Worm (Caenorhabditis elegans) whole organism, L3 larva: ENCODE results near the gene nasp-2.

Source experiments
- ama-1 ChIP-seq: fragments of 150-350 bp; optimal IDR thresholded peaks from 2 replicates; lab custom pipeline; 2018
- daf-12 ChIP-seq: fragments of 150-350 bp; optimal IDR thresholded peaks from 2 replicates; lab custom pipeline; 2014; ENCODE audit warnings: missing biosample characterization, missing genetic modification reagents, missing genetic modification characterization
- sea-2 ChIP-seq: fragments of 150-350 bp; sonication (generic microtip); optimal IDR thresholded peaks from 4 replicates; lab custom pipeline; 2014; ENCODE audit warnings: missing biosample characterization, missing genetic modification reagents, missing genetic modification characterization
- snpc-4 ChIP-seq: fragments of 150-350 bp; optimal IDR thresholded peaks from 2 replicates; lab custom pipeline; 2014; ENCODE audit warnings: missing biosample characterization, missing genetic modification characterization
- ztf-11 ChIP-seq: fragments of 150-350 bp; optimal IDR thresholded peaks from 2 replicates; lab custom pipeline; 2014; ENCODE audit warnings: missing biosample characterization, missing genetic modification characterization

DNA sequence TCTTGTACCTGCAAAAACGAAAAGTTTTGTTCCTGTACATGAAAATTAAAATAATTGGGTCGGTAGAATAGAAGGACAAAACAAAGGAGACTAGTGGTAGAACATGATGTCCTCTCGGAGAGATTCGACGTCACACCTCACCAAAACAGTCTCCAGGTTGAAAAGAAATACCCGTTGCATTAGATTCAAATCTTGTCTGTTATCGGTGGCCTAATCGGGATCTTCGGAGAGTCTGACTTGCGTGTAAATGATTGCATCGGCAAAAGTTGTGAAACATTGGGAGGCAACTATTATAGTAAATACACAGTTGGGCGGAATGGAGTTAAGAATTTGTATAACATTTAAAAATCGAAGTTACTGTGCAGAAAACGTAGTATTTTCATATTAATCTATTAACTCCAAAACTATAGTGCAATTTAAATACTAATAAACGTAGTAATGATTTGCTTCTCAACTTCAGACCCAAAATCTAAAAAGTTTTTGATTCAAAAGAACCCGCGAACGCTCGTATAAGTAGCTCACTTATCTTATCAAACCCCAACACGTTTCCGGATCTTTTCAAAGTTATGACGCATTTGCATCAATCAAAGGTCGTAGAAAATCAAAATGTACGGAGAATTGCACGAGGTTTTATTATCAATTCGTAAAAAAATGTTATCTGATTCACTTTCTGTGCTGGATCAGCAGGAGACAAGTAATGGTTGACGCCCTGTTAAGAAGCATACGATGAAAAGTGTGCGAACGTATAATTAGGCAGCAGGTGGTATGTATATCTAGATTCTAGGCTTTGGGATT, 21.5 kb upstream of the nasp-2 start, which contains the start of gene nhr-168:
- TF ChIP-seq snpc-4 (tag; lab: Kevin White, UChicago) (no peak), ama-1 (lab: Kevin White, UChicago) (no peak), sea-2 (GFP tag; lab: Kevin White, UChicago) (no peak), daf-12 (no peak), ztf-11 (tag; lab: Kevin White, UChicago) (no peak)
